Worm (Caenorhabditis elegans) whole organism, late embryonic: ENCODE data around the gene K02F3.12.
A peak's percentile ranks its signal among the peaks of the same experiment; 100 is the strongest.

Experiments
- C08G9.2 ChIP-seq: sonication (generic microtip); optimal IDR thresholded peaks from 2 replicates; lab custom pipeline; 2016; ENCODE audit warnings: mild to moderate bottlenecking, missing genetic modification characterization, moderate library complexity, missing compliant biosample characterization
- C38D4.7 ChIP-seq: fragments of 200-800 bp; sonication (Bioruptor generic); optimal IDR thresholded peaks from 2 replicates; lab custom pipeline; 2018; ENCODE audit warnings: mild to moderate bottlenecking, missing genetic modification characterization, moderate library complexity, missing compliant biosample characterization
- F13H6.1 ChIP-seq: sonication (generic microtip); optimal IDR thresholded peaks from 2 replicates; lab custom pipeline; 2016; ENCODE audit warnings: missing genetic modification characterization, missing compliant biosample characterization
- K02D7.2 ChIP-seq: sonication (generic microtip); optimal IDR thresholded peaks from 2 replicates; lab custom pipeline; 2017; ENCODE audit warnings: mild to moderate bottlenecking, missing genetic modification characterization, missing compliant biosample characterization
- K09A11.1 ChIP-seq: sonication (generic microtip); optimal IDR thresholded peaks from 2 replicates; lab custom pipeline; 2017; ENCODE audit warnings: antibody characterized with exemption, mild to moderate bottlenecking, missing genetic modification characterization, missing compliant biosample characterization; ENCODE audit not compliant: insufficient read depth
- T23F11.4 ChIP-seq: fragments of 200-800 bp; sonication (Bioruptor generic); optimal IDR thresholded peaks from 2 replicates; lab custom pipeline; 2018; ENCODE audit warnings: mild to moderate bottlenecking, missing genetic modification characterization, missing compliant biosample characterization
- ahr-1 ChIP-seq: sonication (generic microtip); optimal IDR thresholded peaks from 2 replicates; lab custom pipeline; 2016; ENCODE audit warnings: missing genetic modification characterization, missing compliant biosample characterization
- ceh-18 ChIP-seq: sonication (generic microtip); optimal IDR thresholded peaks from 2 replicates; lab custom pipeline; 2016; ENCODE audit warnings: missing genetic modification characterization, missing compliant biosample characterization
- ceh-19 ChIP-seq: fragments of 200-800 bp; sonication (Bioruptor generic); optimal IDR thresholded peaks from 2 replicates; lab custom pipeline; 2018; ENCODE audit warnings: mild to moderate bottlenecking, missing genetic modification characterization, missing compliant biosample characterization
- ceh-34 ChIP-seq: sonication (generic microtip); optimal IDR thresholded peaks from 2 replicates; lab custom pipeline; 2016; ENCODE audit warnings: mild to moderate bottlenecking, missing genetic modification characterization, missing compliant biosample characterization
- ceh-45 ChIP-seq: fragments of 200-800 bp; sonication (Bioruptor generic); IDR thresholded peaks from 2 replicates; pipeline ENCODE4 v1.3.6; 2022; ENCODE audit warnings: missing genetic modification reagents, missing genetic modification characterization, missing compliant biosample characterization
- ceh-6 ChIP-seq: fragments of 200-800 bp; sonication (Bioruptor generic); optimal IDR thresholded peaks from 2 replicates; lab custom pipeline; 2018; ENCODE audit warnings: mild to moderate bottlenecking, missing genetic modification characterization, missing compliant biosample characterization
- che-1 ChIP-seq: sonication (generic microtip); optimal IDR thresholded peaks from 2 replicates; lab custom pipeline; 2016; ENCODE audit warnings: mild to moderate bottlenecking, missing genetic modification characterization, missing compliant biosample characterization
- dmd-4 ChIP-seq: sonication (generic microtip); optimal IDR thresholded peaks from 2 replicates; lab custom pipeline; 2016; ENCODE audit warnings: borderline replicate concordance, missing genetic modification characterization, missing compliant biosample characterization
- dve-1 ChIP-seq: sonication (generic microtip); optimal IDR thresholded peaks from 2 replicates; lab custom pipeline; 2017; ENCODE audit warnings: antibody characterized with exemption, mild to moderate bottlenecking, missing genetic modification characterization, missing compliant biosample characterization
- elt-4 ChIP-seq: sonication (generic microtip); optimal IDR thresholded peaks from 2 replicates; lab custom pipeline; 2016; ENCODE audit warnings: missing genetic modification characterization, missing compliant biosample characterization
- ets-4 ChIP-seq: sonication (generic microtip); optimal IDR thresholded peaks from 2 replicates; lab custom pipeline; 2016; ENCODE audit warnings: missing genetic modification characterization, missing compliant biosample characterization
- eyg-1 ChIP-seq: sonication (generic microtip); optimal IDR thresholded peaks from 2 replicates; lab custom pipeline; 2016; ENCODE audit warnings: missing genotype, missing genetic modification characterization, missing compliant biosample characterization
- fax-1 ChIP-seq: sonication (generic microtip); optimal IDR thresholded peaks from 2 replicates; lab custom pipeline; 2016; ENCODE audit warnings: missing genotype, missing genetic modification characterization, missing compliant biosample characterization
- fkh-10 ChIP-seq: fragments of 150-350 bp; optimal IDR thresholded peaks from 2 replicates; lab custom pipeline; 2014; ENCODE audit warnings: missing biosample characterization, missing genetic modification reagents, missing genetic modification characterization
- fkh-6 ChIP-seq: sonication (generic microtip); optimal IDR thresholded peaks from 2 replicates; lab custom pipeline; 2016; ENCODE audit warnings: missing genetic modification characterization, missing compliant biosample characterization
- hlh-15 ChIP-seq: sonication (generic microtip); optimal IDR thresholded peaks from 2 replicates; lab custom pipeline; 2016; ENCODE audit warnings: missing genetic modification characterization, missing compliant biosample characterization
- hlh-30 ChIP-seq: sonication (generic microtip); optimal IDR thresholded peaks from 2 replicates; lab custom pipeline; 2017; ENCODE audit warnings: antibody characterized with exemption, missing genetic modification characterization, missing compliant biosample characterization; ENCODE audit not compliant: insufficient read depth
- hlh-6 ChIP-seq: sonication (generic microtip); optimal IDR thresholded peaks from 2 replicates; lab custom pipeline; 2016; ENCODE audit warnings: missing genotype, missing genetic modification characterization, missing compliant biosample characterization
- nfya-1 ChIP-seq: sonication (generic microtip); optimal IDR thresholded peaks from 2 replicates; lab custom pipeline; 2017; ENCODE audit warnings: missing genetic modification characterization, mild to moderate bottlenecking, missing compliant biosample characterization, antibody characterized with exemption, moderate library complexity
- nhr-11 ChIP-seq: fragments of 150-350 bp; optimal IDR thresholded peaks from 2 replicates; lab custom pipeline; 2014; ENCODE audit warnings: missing biosample characterization, missing genetic modification characterization
- nhr-232 ChIP-seq: sonication (generic microtip); optimal IDR thresholded peaks from 2 replicates; lab custom pipeline; 2016; ENCODE audit warnings: missing genetic modification characterization, missing compliant biosample characterization
- npax-4 ChIP-seq: sonication (generic microtip); optimal IDR thresholded peaks from 2 replicates; lab custom pipeline; 2016; ENCODE audit warnings: missing genetic modification characterization, missing compliant biosample characterization
- pax-1 ChIP-seq: fragments of 150-350 bp; optimal IDR thresholded peaks from 2 replicates; lab custom pipeline; 2014; ENCODE audit warnings: missing biosample characterization, missing genetic modification characterization
- pha-2 ChIP-seq: sonication (generic microtip); optimal IDR thresholded peaks from 2 replicates; lab custom pipeline; 2017; ENCODE audit warnings: mild to moderate bottlenecking, missing genetic modification characterization, missing compliant biosample characterization
- pha-4 ChIP-seq: fragments of 150-350 bp; optimal IDR thresholded peaks from 2 replicates; lab custom pipeline; 2018; ENCODE audit warnings: missing biosample characterization, missing genetic modification reagents, missing genetic modification characterization
- pqm-1 ChIP-seq: sonication (generic microtip); optimal IDR thresholded peaks from 2 replicates; lab custom pipeline; 2016; ENCODE audit warnings: missing genetic modification characterization, missing compliant biosample characterization
- pros-1 ChIP-seq: fragments of 150-350 bp; optimal IDR thresholded peaks from 2 replicates; lab custom pipeline; 2014; ENCODE audit warnings: missing biosample characterization, missing genetic modification reagents, missing genetic modification characterization
- sdc-2 ChIP-seq: sonication (generic microtip); optimal IDR thresholded peaks from 2 replicates; lab custom pipeline; 2016; ENCODE audit warnings: missing genotype, missing genetic modification characterization, missing compliant biosample characterization
- sox-2 ChIP-seq: fragments of 200-800 bp; sonication (Bioruptor generic); IDR thresholded peaks from 2 replicates; pipeline ENCODE4 v1.3.6; 2022; ENCODE audit warnings: missing genetic modification reagents, missing genetic modification characterization, missing compliant biosample characterization
- sox-4 ChIP-seq: sonication (generic microtip); optimal IDR thresholded peaks from 2 replicates; lab custom pipeline; 2017; ENCODE audit warnings: mild to moderate bottlenecking, missing genetic modification characterization, inconsistent platforms, missing compliant biosample characterization
- tbx-2 ChIP-seq: sonication (generic microtip); optimal IDR thresholded peaks from 2 replicates; lab custom pipeline; 2016; ENCODE audit warnings: missing genetic modification characterization, missing compliant biosample characterization
- tbx-7 ChIP-seq: sonication (generic microtip); optimal IDR thresholded peaks from 2 replicates; lab custom pipeline; 2016; ENCODE audit warnings: missing genotype, missing genetic modification characterization, missing compliant biosample characterization
- ttx-3 ChIP-seq: sonication (generic microtip); optimal IDR thresholded peaks from 2 replicates; lab custom pipeline; 2016; ENCODE audit warnings: missing genetic modification reagents, missing genetic modification characterization, missing compliant biosample characterization
- unc-3 ChIP-seq, 2 experiments: fragments of 200-800 bp in 1 of 2; sonication (Bioruptor generic) in 1 of 2; sonication (generic microtip) in 1 of 2; conservative IDR thresholded peaks in 1 of 2; optimal IDR thresholded peaks in 1 of 2; 2 replicates each; pipeline versions ENCODE4 v1.3.6 to Lab custom; 2016 to 2022; ENCODE audit warnings: missing compliant biosample characterization in 2 of 2, missing genetic modification characterization in 2 of 2, missing genetic modification reagents in 1 of 2
- unc-42 ChIP-seq: sonication (generic microtip); optimal IDR thresholded peaks from 2 replicates; lab custom pipeline; 2016; ENCODE audit warnings: missing genotype, missing genetic modification characterization, missing compliant biosample characterization
- ztf-16 ChIP-seq: sonication (generic microtip); optimal IDR thresholded peaks from 2 replicates; lab custom pipeline; 2017; ENCODE audit warnings: missing genetic modification characterization, missing compliant biosample characterization

Gene K02F3.12

DNA sequence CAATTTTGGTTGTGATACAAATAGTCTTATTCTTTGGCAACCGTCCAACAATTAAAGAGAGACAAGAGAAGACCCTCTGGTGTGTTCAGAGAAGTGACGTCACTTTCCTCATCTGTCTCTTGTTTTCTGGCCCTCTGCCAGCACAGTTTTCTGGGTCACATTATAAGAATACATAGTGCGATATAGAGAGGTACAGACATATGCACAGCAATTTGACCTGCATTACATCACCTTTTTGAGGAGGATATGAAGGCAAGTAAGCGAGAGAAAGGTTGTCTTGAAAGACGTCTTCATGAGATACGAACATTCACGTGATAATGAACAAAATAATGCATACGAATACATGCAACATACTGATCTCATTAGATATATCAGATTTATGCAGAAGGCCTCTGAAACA lies 14.2 kb downstream of the K02F3.12 start:
- TF ChIP-seq hlh-30 (tag; lab: Kevin White, UChicago) (peak; percentile 60), tbx-2 (peak; percentile 9), ceh-19 (GFP tag; lab: Kevin White, UChicago) (no peak), K02D7.2 (tag; lab: Kevin White, UChicago) (no peak)

DNA sequence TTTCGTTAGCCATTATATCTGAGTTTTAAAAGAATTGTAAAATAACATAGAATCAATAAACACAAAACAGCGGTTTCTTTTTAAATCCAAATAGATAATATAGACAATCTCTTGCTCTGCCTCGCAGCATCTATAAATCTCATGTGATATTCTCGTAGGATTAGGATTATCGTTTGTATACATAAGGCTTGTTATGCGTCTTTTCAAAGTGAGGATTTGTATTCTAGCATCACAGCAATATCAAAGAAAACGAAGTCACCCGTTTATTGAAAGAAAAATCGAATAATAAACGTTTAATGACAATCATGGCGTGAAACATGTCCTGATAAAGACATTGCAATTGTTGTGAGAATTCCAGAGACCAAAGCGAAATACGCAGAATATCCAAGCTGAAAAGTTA lies 16.0 kb downstream of the K02F3.12 start, which contains the start of the genes T24C4.3 and clc-20:
Gene T24C4.3 (minus strand): TSS at position 101 of the 400 bp plus-strand sequence.
Gene clc-20 (plus strand): TSS at position 211 of the 400 bp plus-strand sequence.
- TF ChIP-seq pha-4 (tag; lab: Kevin White, UChicago) (no peak), nfya-1 (tag; lab: Kevin White, UChicago) (no peak), T23F11.4 (GFP tag; lab: Kevin White, UChicago) (no peak), hlh-30 (tag; lab: Kevin White, UChicago) (no peak), dmd-4 (no peak), nhr-232 (tag; lab: Kevin White, UChicago) (no peak), ceh-19 (GFP tag; lab: Kevin White, UChicago) (no peak), ceh-45 (GFP tag; lab: Robert Waterston, UW) (no peak), pha-2 (tag; lab: Kevin White, UChicago) (no peak), unc-42 (tag; lab: Kevin White, UChicago) (no peak), ceh-34 (no peak), dve-1 (tag; lab: Kevin White, UChicago) (no peak), pqm-1 (no peak), nhr-11 (no peak), K09A11.1 (tag; lab: Kevin White, UChicago) (no peak), K02D7.2 (tag; lab: Kevin White, UChicago) (no peak), hlh-6 (tag; lab: Kevin White, UChicago) (no peak)

DNA sequence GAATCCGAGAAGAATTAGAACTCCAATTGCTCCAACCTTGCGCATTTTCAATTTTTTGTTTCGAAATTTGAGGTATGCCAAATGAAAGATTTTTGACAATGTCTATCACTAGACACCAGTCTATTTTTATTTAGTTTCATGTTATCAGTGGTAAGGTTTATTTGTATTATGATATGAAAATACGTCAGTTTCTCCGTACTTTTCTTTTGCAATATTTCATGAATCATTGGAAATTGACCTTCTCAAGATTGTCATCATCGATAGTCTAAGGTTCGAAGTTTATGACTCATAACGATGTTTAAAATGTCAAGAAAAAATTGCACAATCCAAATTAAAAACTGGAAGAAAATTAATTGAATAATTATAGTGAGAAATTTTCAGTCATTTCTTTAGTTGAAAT lies 17.1 kb downstream of the K02F3.12 start, which contains the start of gene clc-19:
Gene clc-19 (minus strand): TSS at position 135 of the 400 bp plus-strand sequence.
- TF ChIP-seq elt-4 (tag; lab: Kevin White, UChicago), result no peak
- no peak for TF ChIP-seq ceh-6 (GFP tag; lab: Kevin White, UChicago)
- TF ChIP-seq F13H6.1, result no peak
- no peak for TF ChIP-seq fax-1 (tag; lab: Kevin White, UChicago)
- TF ChIP-seq npax-4 (tag; lab: Kevin White, UChicago), result no peak
- TF ChIP-seq ceh-18 (tag; lab: Kevin White, UChicago), result no peak
- no peak for TF ChIP-seq pha-2 (tag; lab: Kevin White, UChicago)
- TF ChIP-seq fkh-6 (tag; lab: Kevin White, UChicago), result no peak
- TF ChIP-seq ztf-16 (tag; lab: Kevin White, UChicago), result no peak
- no peak for TF ChIP-seq pax-1
- TF ChIP-seq sdc-2 (tag; lab: Kevin White, UChicago), result no peak
- TF ChIP-seq pros-1, result no peak
- TF ChIP-seq tbx-2, result no peak
- TF ChIP-seq tbx-7 (tag; lab: Kevin White, UChicago), result no peak
- no peak for TF ChIP-seq unc-3 (GFP tag; conservative IDR thresholded peaks at IDR 0.05; lab: Robert Waterston, UW)
- TF ChIP-seq unc-3 (tag; optimal IDR thresholded peaks at IDR 0.05; lab: Kevin White, UChicago), result no peak
- TF ChIP-seq che-1 (tag; lab: Kevin White, UChicago), result no peak
- no peak for TF ChIP-seq nhr-11

DNA sequence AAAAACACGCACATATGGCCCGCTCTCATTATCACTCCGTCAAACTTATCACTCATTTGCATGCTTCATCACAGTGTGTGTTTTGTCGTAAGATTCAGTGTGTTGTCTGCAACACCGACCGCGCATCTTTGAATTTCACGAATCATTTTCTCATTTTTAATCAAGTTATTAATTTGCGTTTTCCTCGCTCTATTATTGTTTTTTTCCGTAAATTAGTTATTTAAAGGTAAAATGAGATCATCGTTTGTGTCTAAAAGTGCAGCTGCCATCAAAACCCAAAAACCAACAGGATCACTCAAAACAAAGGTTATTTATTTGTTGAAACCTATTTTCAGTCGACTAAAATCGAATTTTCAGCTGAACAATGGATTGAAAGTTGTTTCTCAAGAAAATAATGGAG lies 23.3 kb downstream of the K02F3.12 start, which contains the start of the genes T24C4.5 and ucr-2.3:
Gene T24C4.5 (minus strand): TSS at position 101 of the 400 bp plus-strand sequence.
Gene ucr-2.3 (plus strand): TSS at position 227 of the 400 bp plus-strand sequence.
- TF ChIP-seq ttx-3 (tag; lab: Kevin White, UChicago) (no peak), pax-1 (no peak), ceh-34 (no peak), hlh-6 (tag; lab: Kevin White, UChicago) (no peak), sox-4 (no peak), sox-2 (no peak), che-1 (tag; lab: Kevin White, UChicago) (no peak), pqm-1 (no peak), hlh-15 (tag; lab: Kevin White, UChicago) (no peak), C38D4.7 (no peak), ahr-1 (tag; lab: Kevin White, UChicago) (no peak), nfya-1 (tag; lab: Kevin White, UChicago) (no peak), ets-4 (tag; lab: Kevin White, UChicago) (no peak), tbx-7 (tag; lab: Kevin White, UChicago) (no peak), C08G9.2 (tag; lab: Kevin White, UChicago) (no peak), dmd-4 (no peak), eyg-1 (tag; lab: Kevin White, UChicago) (no peak), fax-1 (tag; lab: Kevin White, UChicago) (no peak), fkh-10 (no peak)
